Worm (Caenorhabditis elegans) whole organism, L4/young adult: ENCODE data around the gene srt-6.

Experiments
- W03F9.2 ChIP-seq: fragments of 150-350 bp; optimal IDR thresholded peaks from 2 replicates; lab custom pipeline; 2014; ENCODE audit warnings: missing biosample characterization, missing genetic modification characterization
- dao-5 ChIP-seq: sonication (generic microtip); optimal IDR thresholded peaks from 2 replicates; lab custom pipeline; 2016; ENCODE audit warnings: missing genotype, missing genetic modification characterization, moderate library complexity, missing compliant biosample characterization

- no peak for TF ChIP-seq dao-5 (tag; lab: Kevin White, UChicago)
- TF ChIP-seq W03F9.2 (tag; lab: Kevin White, UChicago), result no peak
Observed at ce11 chrV:7420162-7420561, 11.5 kb upstream of the srt-6 start, which contains the start of gene srxa-4.
